In genomic region chrV:6823432-6823831, ce11 we compare ENCODE assay signal across 6 worm cellular contexts.
TF ChIP-seq lines count a peak whose summit lies in the region.

No protein-coding gene starts in this region.

TF ChIP-seq in whole organism, L1 larva, 84 proteins besides CTCF, POLR2A, EP300 and RAD21:
- peak; percentile 89 for TF ChIP-seq elt-2 (tag; optimal IDR thresholded peaks at IDR 0.05; lab: Kevin White, UChicago)
- peak; percentile 6 for TF ChIP-seq nhr-20 (tag; optimal IDR thresholded peaks at IDR 0.05; lab: Kevin White, UChicago)
- TF ChIP-seq unc-98 (GFP tag; IDR thresholded peaks at IDR 0.05; lab: Robert Waterston, UW) = no peak
- peak in 1 of 2 experiments; percentile 10 for TF ChIP-seq lin-35 (GFP tag; optimal IDR thresholded peaks at IDR 0.05; lab: Kevin White, UChicago)

TF ChIP-seq in whole organism, L2 larva, 48 proteins besides CTCF, POLR2A, EP300 and RAD21:
- TF ChIP-seq fos-1 (tag; optimal IDR thresholded peaks at IDR 0.05; lab: Kevin White, UChicago) (peak; percentile 97), unc-55 (GFP tag; optimal IDR thresholded peaks at IDR 0.05; lab: Kevin White, UChicago) (no peak), sma-9 (GFP tag; optimal IDR thresholded peaks at IDR 0.05; lab: Kevin White, UChicago) (peak; percentile 68), sma-9 (tag; optimal IDR thresholded peaks at IDR 0.05; lab: Kevin White, UChicago) (no peak), crh-2 (tag; optimal IDR thresholded peaks at IDR 0.05; lab: Kevin White, UChicago) (peak; percentile 47), ztf-4 (tag; optimal IDR thresholded peaks at IDR 0.05; lab: Kevin White, UChicago) (no peak)

TF ChIP-seq in whole organism, L3 larva, 47 proteins besides CTCF, POLR2A, EP300 and RAD21:
- TF ChIP-seq nhr-76 (tag; optimal IDR thresholded peaks at IDR 0.05; lab: Kevin White, UChicago) (no peak), pha-4 (tag; optimal IDR thresholded peaks at IDR 0.05; lab: Kevin White, UChicago) (no peak), pqm-1 (tag; optimal IDR thresholded peaks at IDR 0.05; lab: Kevin White, UChicago) (peak; percentile 84), fos-1 (tag; optimal IDR thresholded peaks at IDR 0.05; lab: Kevin White, UChicago) (no peak), elt-2 (tag; optimal IDR thresholded peaks at IDR 0.05; lab: Kevin White, UChicago) (peak; percentile 92), lin-39 (tag; optimal IDR thresholded peaks at IDR 0.05; lab: Kevin White, UChicago) (no peak), snpc-4 (tag; optimal IDR thresholded peaks at IDR 0.05; lab: Kevin White, UChicago) (no peak)

TF ChIP-seq in whole organism, L4 larva, 104 proteins besides CTCF, POLR2A, EP300 and RAD21:
- TF ChIP-seq pqm-1 (tag; optimal IDR thresholded peaks at IDR 0.05; lab: Kevin White, UChicago) = peak; percentile 93
- no peak for TF ChIP-seq nhr-237 (tag; optimal IDR thresholded peaks at IDR 0.05; lab: Kevin White, UChicago)
- peak; percentile 4 for TF ChIP-seq T20F7.1 (GFP tag; optimal IDR thresholded peaks at IDR 0.05; lab: Kevin White, UChicago)
- TF ChIP-seq dmd-6 (GFP tag; IDR thresholded peaks at IDR 0.05; lab: Robert Waterston, UW) = peak; percentile 93
- peak; percentile 58 for TF ChIP-seq nhr-77 (tag; optimal IDR thresholded peaks at IDR 0.05; lab: Kevin White, UChicago)
- peak in 1 of 2 experiments; percentile 81 for TF ChIP-seq unc-62 (GFP tag; optimal IDR thresholded peaks at IDR 0.05 in 1 of 2; lab: Kevin White, UChicago)
- TF ChIP-seq unc-62 (tag; optimal IDR thresholded peaks at IDR 0.05; lab: Kevin White, UChicago) = no peak
- TF ChIP-seq egl-27 (tag; optimal IDR thresholded peaks at IDR 0.05; lab: Kevin White, UChicago) = no peak
- TF ChIP-seq nhr-28 (tag; optimal IDR thresholded peaks at IDR 0.05; lab: Kevin White, UChicago) = peak; percentile 87

TF ChIP-seq in whole organism, late embryonic, 69 proteins besides CTCF, POLR2A, EP300 and RAD21:
- TF ChIP-seq ceh-34 (tag; optimal IDR thresholded peaks at IDR 0.05; lab: Kevin White, UChicago) (no peak), sox-4 (tag; optimal IDR thresholded peaks at IDR 0.05; lab: Kevin White, UChicago) (no peak), unc-55 (GFP tag; optimal IDR thresholded peaks at IDR 0.05; lab: Kevin White, UChicago) (no peak), elt-2 (tag; optimal IDR thresholded peaks at IDR 0.05; lab: Kevin White, UChicago) (peak; percentile 85), mec-3 (tag; optimal IDR thresholded peaks at IDR 0.05; lab: Kevin White, UChicago; ENCODE audit: borderline replicate concordance) (no peak)

TF ChIP-seq in whole organism, young adult, 124 proteins besides CTCF, POLR2A, EP300 and RAD21:
- TF ChIP-seq ztf-28 (GFP tag; IDR thresholded peaks at IDR 0.05; lab: Robert Waterston, UW) = no peak
- no peak for TF ChIP-seq unc-62 (GFP tag; optimal IDR thresholded peaks at IDR 0.05; lab: Kevin White, UChicago)
- no peak for TF ChIP-seq tbx-9 (tag; optimal IDR thresholded peaks at IDR 0.05; lab: Kevin White, UChicago; ENCODE audit: borderline replicate concordance)
- TF ChIP-seq mes-4 (tag; optimal IDR thresholded peaks at IDR 0.05; lab: Kevin White, UChicago) = no peak
- TF ChIP-seq akir-1 (GFP tag; optimal IDR thresholded peaks at IDR 0.05; lab: Kevin White, UChicago) = no peak
- peak; percentile 67 for TF ChIP-seq ets-4 (GFP tag; optimal IDR thresholded peaks at IDR 0.05; lab: Kevin White, UChicago)
- no peak for TF ChIP-seq C06A6.2 (GFP tag; conservative IDR thresholded peaks at IDR 0.05; lab: Robert Waterston, UW)
- no peak for TF ChIP-seq tbp1 (GFP tag; optimal IDR thresholded peaks at IDR 0.05; lab: Kevin White, UChicago)
- no peak for TF ChIP-seq hrde-1 (tag; optimal IDR thresholded peaks at IDR 0.05; lab: Kevin White, UChicago; ENCODE audit: borderline replicate concordance)
- TF ChIP-seq lag-1 (GFP tag; IDR thresholded peaks at IDR 0.05; lab: Robert Waterston, UW) = no peak
- TF ChIP-seq madf-3 (GFP tag; IDR thresholded peaks at IDR 0.05; lab: Robert Waterston, UW) = no peak
- peak; percentile 93 for TF ChIP-seq nhr-80 (tag; optimal IDR thresholded peaks at IDR 0.05; lab: Kevin White, UChicago)
- TF ChIP-seq sea-2 (GFP tag; IDR thresholded peaks at IDR 0.05; lab: Robert Waterston, UW) = no peak
- peak; percentile 82 for TF ChIP-seq cebp-1 (GFP tag; IDR thresholded peaks at IDR 0.05; lab: Robert Waterston, UW)
- no peak for TF ChIP-seq cebp-1 (tag; optimal IDR thresholded peaks at IDR 0.05; lab: Kevin White, UChicago)
- TF ChIP-seq F23B12.7 (tag; optimal IDR thresholded peaks at IDR 0.05; lab: Kevin White, UChicago; ENCODE audit: insufficient read depth) = no peak
